Worm (Caenorhabditis elegans) whole organism, young adult: ENCODE measurements around the gene denn-4.

Source experiments
- D2030.7 ChIP-seq: fragments of 200-800 bp; sonication (Bioruptor generic); IDR thresholded peaks from 2 replicates; pipeline ENCODE4 v1.3.6; 2022; ENCODE audit warnings: missing genetic modification reagents, missing genetic modification characterization, missing compliant biosample characterization
- F33H1.4 ChIP-seq: fragments of 200-800 bp; sonication (Bioruptor generic); IDR thresholded peaks from 2 replicates; pipeline ENCODE4 v1.3.6; 2022; ENCODE audit warnings: missing genetic modification reagents, missing genetic modification characterization, missing compliant biosample characterization
- F39B2.1 ChIP-seq: fragments of 200-800 bp; sonication (Bioruptor generic); IDR thresholded peaks from 2 replicates; pipeline ENCODE4 v1.3.6; 2022; ENCODE audit warnings: missing genetic modification reagents, missing genetic modification characterization, missing compliant biosample characterization
- K12H6.12 ChIP-seq: fragments of 200-800 bp; sonication (Bioruptor generic); optimal IDR thresholded peaks from 2 replicates; lab custom pipeline; 2018; ENCODE audit warnings: mild to moderate bottlenecking, missing genetic modification characterization, missing compliant biosample characterization
- athp-1 ChIP-seq: sonication (generic microtip); optimal IDR thresholded peaks from 2 replicates; lab custom pipeline; 2017; ENCODE audit warnings: mild to moderate bottlenecking, missing genetic modification characterization, missing compliant biosample characterization
- bed-1 ChIP-seq: fragments of 200-800 bp; sonication (Bioruptor generic); IDR thresholded peaks from 2 replicates; pipeline ENCODE4 v1.3.6; 2022; ENCODE audit warnings: missing genetic modification reagents, missing genetic modification characterization, missing compliant biosample characterization
- chd-7 ChIP-seq: sonication (generic microtip); optimal IDR thresholded peaks from 2 replicates; lab custom pipeline; 2016; ENCODE audit warnings: mild to moderate bottlenecking, missing genetic modification characterization, moderate library complexity, missing compliant biosample characterization
- hlh-26 ChIP-seq: fragments of 200-800 bp; sonication (Bioruptor generic); conservative IDR thresholded peaks from 2 replicates; pipeline ENCODE4 v1.3.6; 2022; ENCODE audit warnings: missing genetic modification reagents, missing genetic modification characterization, missing compliant biosample characterization
- hsf-1 ChIP-seq: fragments of 200-800 bp; sonication (Bioruptor generic); IDR thresholded peaks from 2 replicates; pipeline ENCODE4 v1.3.6; 2022; ENCODE audit warnings: missing genetic modification reagents, missing genetic modification characterization, missing compliant biosample characterization
- mcd-1 ChIP-seq: fragments of 200-800 bp; sonication (Bioruptor generic); IDR thresholded peaks from 2 replicates; pipeline ENCODE4 v1.3.6; 2022; ENCODE audit warnings: missing genetic modification reagents, missing genetic modification characterization, missing compliant biosample characterization
- nhr-90 ChIP-seq: sonication (generic microtip); optimal IDR thresholded peaks from 2 replicates; lab custom pipeline; 2016; ENCODE audit warnings: missing genotype, mild to moderate bottlenecking, missing genetic modification characterization, missing compliant biosample characterization

DNA sequence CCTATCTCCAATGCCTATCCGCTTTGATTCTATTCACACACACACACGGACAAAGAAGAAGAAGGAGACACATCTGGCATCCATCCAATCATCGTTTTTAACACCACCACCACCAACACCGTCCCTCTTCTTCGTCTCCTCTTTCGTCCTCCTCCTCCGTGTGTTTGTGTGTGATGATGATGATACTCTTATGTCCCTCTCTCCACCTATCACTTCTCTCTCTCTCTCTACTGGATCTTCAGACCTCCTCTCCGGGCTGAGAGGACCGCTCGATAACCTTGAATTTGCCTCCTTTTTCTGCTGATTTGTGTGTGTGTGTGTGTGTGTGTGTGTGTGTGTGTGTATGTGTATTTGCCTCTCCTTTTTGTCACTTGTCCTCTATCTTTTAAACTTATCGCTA is 22.8 kb upstream of the denn-4 start:
- TF ChIP-seq chd-7 (tag; lab: Kevin White, UChicago): no peak
- TF ChIP-seq F33H1.4 (GFP tag; lab: Robert Waterston, UW): no peak
- TF ChIP-seq mcd-1 (GFP tag; lab: Robert Waterston, UW): no peak
- no peak for TF ChIP-seq D2030.7 (GFP tag; lab: Robert Waterston, UW)
- no peak for TF ChIP-seq athp-1 (tag; lab: Kevin White, UChicago)
- TF ChIP-seq hlh-26 (GFP tag; lab: Robert Waterston, UW): no peak
- TF ChIP-seq F39B2.1 (GFP tag; lab: Robert Waterston, UW): no peak
- no peak for TF ChIP-seq bed-1 (GFP tag; lab: Robert Waterston, UW)
- TF ChIP-seq nhr-90: no peak
- no peak for TF ChIP-seq K12H6.12 (tag; lab: Kevin White, UChicago)
- TF ChIP-seq hsf-1 (GFP tag; lab: Robert Waterston, UW): no peak
